Worm (Caenorhabditis elegans): Measurements from ENCODE around the gene gsp-1.

Gene gsp-1

ce11 chrV:10723181-10723580 is 41.0 kb downstream of the gsp-1 start:
- TF ChIP-seq pax-3 (tag; optimal IDR thresholded peaks at IDR 0.05) = peak; percentile 38
- TF ChIP-seq mdl-1 (tag; optimal IDR thresholded peaks at IDR 0.05) = peak in 1 of 2 experiments; percentile 58
- TF ChIP-seq lin-14 (GFP tag; optimal IDR thresholded peaks at IDR 0.05) = peak; percentile 65
- peak; percentile 25 for TF ChIP-seq unc-86 (tag; optimal IDR thresholded peaks at IDR 0.05)
- no peak for TF ChIP-seq aly-2 (tag; optimal IDR thresholded peaks at IDR 0.05)
- peak; percentile 27 for TF ChIP-seq egl-13 (tag; optimal IDR thresholded peaks at IDR 0.05)
- TF ChIP-seq unc-98 (GFP tag; IDR thresholded peaks at IDR 0.05) = no peak
- TF ChIP-seq nhr-71 (tag; optimal IDR thresholded peaks at IDR 0.05) = peak; percentile 57
- peak; percentile 53 for TF ChIP-seq nhr-85 (tag)
- TF ChIP-seq lin-35 (GFP tag; optimal IDR thresholded peaks at IDR 0.05) = peak; percentile 1 to 11
- TF ChIP-seq ztf-11 (tag; optimal IDR thresholded peaks at IDR 0.05) = no peak
- no peak for TF ChIP-seq snu-23 (GFP tag; optimal IDR thresholded peaks at IDR 0.05)
- no peak for TF ChIP-seq lin-13 (GFP tag; optimal IDR thresholded peaks at IDR 0.05)
- TF ChIP-seq nhr-47 (tag; optimal IDR thresholded peaks at IDR 0.05) = peak; percentile 40
- TF ChIP-seq jun-1 (tag; optimal IDR thresholded peaks at IDR 0.05) = peak; percentile 48
- TF ChIP-seq nhr-90 (tag; optimal IDR thresholded peaks at IDR 0.05; ENCODE audit: poor library complexity) = no peak
- TF ChIP-seq pag-3 (tag; optimal IDR thresholded peaks at IDR 0.05; ENCODE audit: borderline replicate concordance, insufficient read depth) = no peak
- no peak for TF ChIP-seq ets-5 (GFP tag; IDR thresholded peaks at IDR 0.05)
- no peak for TF ChIP-seq elt-3 (tag; optimal IDR thresholded peaks at IDR 0.05)
- TF ChIP-seq blmp-1 (tag; optimal IDR thresholded peaks at IDR 0.05) = peak; percentile 46
- TF ChIP-seq xbp-1 (tag; optimal IDR thresholded peaks at IDR 0.05) = no peak
- TF ChIP-seq skn-1 (tag; optimal IDR thresholded peaks at IDR 0.05) = peak; percentile 51
- TF ChIP-seq mep-1 (tag; optimal IDR thresholded peaks at IDR 0.05) = peak; percentile 4
- TF ChIP-seq unc-30 (tag; optimal IDR thresholded peaks at IDR 0.05) = no peak
- TF ChIP-seq sox-4 (tag; optimal IDR thresholded peaks at IDR 0.05) = no peak
- TF ChIP-seq lin-39 (tag; optimal IDR thresholded peaks at IDR 0.05) = no peak
- no peak for TF ChIP-seq nhr-237 (tag; optimal IDR thresholded peaks at IDR 0.05)
- no peak for TF ChIP-seq hpl-2 (GFP tag; optimal IDR thresholded peaks at IDR 0.05)
- TF ChIP-seq nhr-77 (tag; optimal IDR thresholded peaks at IDR 0.05) = peak; percentile 23
- TF ChIP-seq nhr-20 (tag; optimal IDR thresholded peaks at IDR 0.05) = no peak
- TF ChIP-seq lsy-2 (tag; optimal IDR thresholded peaks at IDR 0.05) = peak in 1 of 2 experiments; percentile 30
- TF ChIP-seq fkh-8 (tag; optimal IDR thresholded peaks at IDR 0.05) = peak; percentile 41
- TF ChIP-seq mab-9 (GFP tag; IDR thresholded peaks at IDR 0.05) = no peak

DNA sequence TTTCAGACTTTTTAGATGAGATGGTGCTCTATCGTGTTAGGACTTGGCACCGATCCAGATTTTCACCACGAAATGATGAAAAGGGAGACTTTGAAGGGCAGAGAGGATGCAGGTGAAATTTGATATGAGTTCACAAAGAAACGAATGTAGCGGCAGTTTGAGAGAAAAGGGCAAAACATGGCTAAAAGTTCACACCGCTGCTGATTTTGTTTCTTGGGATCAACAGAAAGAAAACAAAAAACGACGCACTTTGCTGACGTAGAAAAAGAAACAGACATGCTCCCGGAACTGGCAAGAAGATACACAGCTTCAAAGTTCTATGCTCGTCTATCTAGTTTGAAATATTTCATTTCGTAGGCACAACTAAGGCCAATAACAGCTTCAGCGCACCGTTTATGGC is 41.4 kb downstream of the gsp-1 start:
- TF ChIP-seq dpl-1 (GFP tag; optimal IDR thresholded peaks at IDR 0.05) (no peak), tlp-1 (tag; optimal IDR thresholded peaks at IDR 0.05) (no peak), efl-1 (optimal IDR thresholded peaks at IDR 0.05) (no peak), efl-1 (GFP tag; optimal IDR thresholded peaks at IDR 0.05 in 1 of 2) (peak in 1 of 2 experiments; percentile 49), jun-1 (tag; optimal IDR thresholded peaks at IDR 0.05) (no peak), hlh-4 (tag; optimal IDR thresholded peaks at IDR 0.05) (peak; percentile 36), aly-2 (tag; optimal IDR thresholded peaks at IDR 0.05) (no peak), nhr-71 (tag; optimal IDR thresholded peaks at IDR 0.05) (peak; percentile 22), blmp-1 (tag; optimal IDR thresholded peaks at IDR 0.05) (no peak)

DNA sequence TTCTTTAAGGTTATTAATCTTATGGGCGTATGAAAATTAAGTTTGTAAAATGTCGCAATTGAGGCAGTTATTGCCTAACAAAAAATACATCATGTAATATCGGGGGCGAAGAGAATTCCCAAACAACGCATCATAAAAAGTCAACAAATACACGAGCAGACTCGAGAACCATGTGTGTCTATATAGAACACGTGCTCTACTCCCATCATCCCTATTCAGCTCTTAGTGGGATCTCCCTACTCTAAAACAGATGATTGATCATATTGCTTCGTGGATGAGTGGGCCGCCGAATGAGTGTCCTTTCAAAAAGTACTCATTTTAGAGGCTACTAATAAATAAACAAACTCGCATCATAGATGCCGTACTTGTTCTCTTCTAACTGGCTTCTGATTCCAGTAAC is 42.2 kb downstream of the gsp-1 start:
- no peak for TF ChIP-seq zag-1 (tag; optimal IDR thresholded peaks at IDR 0.05)
- TF ChIP-seq unc-86 (tag; optimal IDR thresholded peaks at IDR 0.05) = peak; percentile 17
- no peak for TF ChIP-seq vab-15 (tag; optimal IDR thresholded peaks at IDR 0.05)
- no peak for TF ChIP-seq nhr-84 (tag; optimal IDR thresholded peaks at IDR 0.05)
- TF ChIP-seq mep-1 (tag; optimal IDR thresholded peaks at IDR 0.05) = no peak
- no peak for TF ChIP-seq sptf-1 (tag; optimal IDR thresholded peaks at IDR 0.05)
- TF ChIP-seq snpc-4 (tag; optimal IDR thresholded peaks at IDR 0.05) = no peak
- no peak for TF ChIP-seq nhr-12 (tag; optimal IDR thresholded peaks at IDR 0.05)
- TF ChIP-seq nhr-71 (tag; optimal IDR thresholded peaks at IDR 0.05) = peak; percentile 12
- no peak for TF ChIP-seq mab-9 (GFP tag; IDR thresholded peaks at IDR 0.05)
- no peak for TF ChIP-seq unc-130 (tag; optimal IDR thresholded peaks at IDR 0.05)
- no peak for TF ChIP-seq fkh-4 (tag; optimal IDR thresholded peaks at IDR 0.05; ENCODE audit: borderline replicate concordance)
- no peak for TF ChIP-seq tlp-1 (tag; optimal IDR thresholded peaks at IDR 0.05)
- TF ChIP-seq lin-14 (GFP tag; optimal IDR thresholded peaks at IDR 0.05) = peak; percentile 25
- peak; percentile 44 for TF ChIP-seq tbx-2 (tag; optimal IDR thresholded peaks at IDR 0.05)
- no peak for TF ChIP-seq jun-1 (tag; optimal IDR thresholded peaks at IDR 0.05)
- TF ChIP-seq nhr-77 (tag; optimal IDR thresholded peaks at IDR 0.05) = no peak
- no peak for TF ChIP-seq nhr-76 (tag; optimal IDR thresholded peaks at IDR 0.05)
- TF ChIP-seq ztf-4 (tag; optimal IDR thresholded peaks at IDR 0.05) = no peak
- TF ChIP-seq lin-13 (GFP tag; optimal IDR thresholded peaks at IDR 0.05) = no peak
- TF ChIP-seq nhr-237 (tag; optimal IDR thresholded peaks at IDR 0.05) = no peak

Data from whole organism, L1 larva.